Worm (Caenorhabditis elegans) whole organism, L2 larva: ENCODE measurements around the gene nhr-51.

ENCODE experiments used
- C34F6.9 ChIP-seq: fragments of 150-350 bp; optimal IDR thresholded peaks from 2 replicates; lab custom pipeline; 2014; ENCODE audit warnings: missing biosample characterization, missing genetic modification characterization
- ceh-82 ChIP-seq: fragments of 150-350 bp; optimal IDR thresholded peaks from 2 replicates; lab custom pipeline; 2014; ENCODE audit warnings: missing biosample characterization, missing genetic modification characterization
- egl-27 ChIP-seq: sonication (generic microtip); optimal IDR thresholded peaks from 3 replicates; lab custom pipeline; 2017; ENCODE audit warnings: missing biosample characterization, missing genetic modification reagents, missing genetic modification characterization
- snpc-4 ChIP-seq: fragments of 150-350 bp; optimal IDR thresholded peaks from 2 replicates; lab custom pipeline; 2014; ENCODE audit warnings: missing biosample characterization, missing genetic modification characterization
- unc-55 ChIP-seq: fragments of 150-350 bp; sonication (generic microtip); optimal IDR thresholded peaks from 3 replicates; lab custom pipeline; 2014; ENCODE audit warnings: missing biosample characterization, missing genetic modification reagents, missing genetic modification characterization

ce11 chrV:15707982-15708381 is 34.2 kb downstream of the nhr-51 start:
- no peak for TF ChIP-seq unc-55 (GFP tag; lab: Kevin White, UChicago)
- TF ChIP-seq ceh-82 = no peak
- no peak for TF ChIP-seq C34F6.9 (tag; lab: Kevin White, UChicago)
- no peak for TF ChIP-seq snpc-4
- TF ChIP-seq egl-27 (tag; lab: Kevin White, UChicago) = peak; percentile 20
